Worm (Caenorhabditis elegans): Measurements from ENCODE around the gene duo-1.

duo-1 gene

DNA sequence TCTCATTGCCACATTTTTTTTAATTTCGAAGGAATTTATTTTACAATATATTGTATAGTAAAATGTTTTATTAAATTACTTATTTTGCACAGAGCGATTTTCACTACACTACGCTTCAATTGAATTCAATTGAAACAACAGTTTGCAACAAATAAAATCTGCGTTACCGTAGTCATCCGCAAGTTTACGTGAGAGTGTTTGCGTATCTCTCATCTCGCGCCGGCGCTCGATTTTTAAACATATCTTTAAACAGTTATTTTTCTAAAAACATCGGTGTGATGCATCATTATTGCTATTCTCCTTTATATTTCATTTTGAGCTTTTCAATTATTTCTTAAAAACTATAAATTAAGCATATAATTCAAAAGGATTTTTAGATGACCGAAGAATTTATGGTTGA lies at the start of gene duo-1 (continued):
- TF ChIP-seq F57A8.1 (GFP tag; optimal IDR thresholded peaks at IDR 0.05) (no peak), F33H1.4 (GFP tag; IDR thresholded peaks at IDR 0.05) (peak; percentile 66), B0019.2 (GFP tag; conservative IDR thresholded peaks at IDR 0.05) (no peak), Y67H2A.10 (GFP tag; conservative IDR thresholded peaks at IDR 0.05) (no peak), F49E8.2 (tag; optimal IDR thresholded peaks at IDR 0.05; ENCODE audit: insufficient read depth) (no peak), ztf-26 (tag; optimal IDR thresholded peaks at IDR 0.05) (no peak), gei-17 (GFP tag; optimal IDR thresholded peaks at IDR 0.05) (no peak), lin-40 (tag; optimal IDR thresholded peaks at IDR 0.05) (no peak), C06A6.2 (GFP tag; conservative IDR thresholded peaks at IDR 0.05) (no peak), lin-26 (GFP tag; IDR thresholded peaks at IDR 0.05) (no peak), snpc-3.4 (tag; optimal IDR thresholded peaks at IDR 0.05) (peak; percentile 49), pha-4 (tag; optimal IDR thresholded peaks at IDR 0.05) (no peak), T26A5.8 (tag; optimal IDR thresholded peaks at IDR 0.05) (no peak), zim-3 (tag; optimal IDR thresholded peaks at IDR 0.05) (no peak), sptf-2 (GFP tag; optimal IDR thresholded peaks at IDR 0.05) (no peak), Y53F4B.3 (GFP tag; IDR thresholded peaks at IDR 0.05) (no peak), madf-6 (GFP tag; IDR thresholded peaks at IDR 0.05) (peak; percentile 95), dpff-1 (tag; optimal IDR thresholded peaks at IDR 0.05) (no peak), akir-1 (GFP tag; optimal IDR thresholded peaks at IDR 0.05) (no peak), cebp-2 (GFP tag; IDR thresholded peaks at IDR 0.05) (no peak), ccch-3 (GFP tag; optimal IDR thresholded peaks at IDR 0.05) (no peak), nhr-179 (tag; optimal IDR thresholded peaks at IDR 0.05) (no peak), tbx-9 (tag; optimal IDR thresholded peaks at IDR 0.05; ENCODE audit: borderline replicate concordance) (no peak), lag-1 (GFP tag; IDR thresholded peaks at IDR 0.05) (no peak), nhr-27 (tag; optimal IDR thresholded peaks at IDR 0.05) (no peak), B0261.1 (tag; optimal IDR thresholded peaks at IDR 0.05) (no peak), B0336.3 (GFP tag; IDR thresholded peaks at IDR 0.05) (no peak), attf-3 (GFP tag; conservative IDR thresholded peaks at IDR 0.05) (no peak), rec-8 (tag; optimal IDR thresholded peaks at IDR 0.05) (no peak), athp-1 (tag; optimal IDR thresholded peaks at IDR 0.05) (no peak), D2030.7 (GFP tag; IDR thresholded peaks at IDR 0.05) (peak; percentile 64), ztf-18 (tag; optimal IDR thresholded peaks at IDR 0.05) (no peak), pbrm-1 (GFP tag; IDR thresholded peaks at IDR 0.05) (no peak), madf-8 (GFP tag; conservative IDR thresholded peaks at IDR 0.05) (peak; percentile 88), F55B11.4 (tag; optimal IDR thresholded peaks at IDR 0.05; ENCODE audit: borderline replicate concordance, insufficient read depth) (no peak), F37B4.10 (GFP tag; IDR thresholded peaks at IDR 0.05) (no peak), unc-130 (GFP tag; optimal IDR thresholded peaks at IDR 0.05) (peak; percentile 60), Y53G8AR.9 (GFP tag; conservative IDR thresholded peaks at IDR 0.05) (no peak), T07F8.4 (tag; optimal IDR thresholded peaks at IDR 0.05) (no peak), K12H6.12 (tag; optimal IDR thresholded peaks at IDR 0.05) (no peak), zfh-2 (GFP tag; conservative IDR thresholded peaks at IDR 0.05) (no peak), let-607 (tag; optimal IDR thresholded peaks at IDR 0.05) (no peak), nfya-1 (tag; optimal IDR thresholded peaks at IDR 0.05; ENCODE audit: borderline replicate concordance, insufficient read depth) (no peak), Y56A3A.18 (GFP tag; IDR thresholded peaks at IDR 0.05) (no peak), Y95B8A.8 (GFP tag; IDR thresholded peaks at IDR 0.05) (no peak), F22D6.2 (tag; optimal IDR thresholded peaks at IDR 0.05) (no peak), lin-54 (GFP tag; optimal IDR thresholded peaks at IDR 0.05) (peak; percentile 57), F52B5.7 (tag; optimal IDR thresholded peaks at IDR 0.05) (no peak), F10E7.11 (tag; optimal IDR thresholded peaks at IDR 0.05) (no peak)
